Fruit fly (Drosophila melanogaster) whole organism, wandering third instar larva: Measurements from ENCODE around the gene CG10550.
A peak's percentile ranks its signal among the peaks of the same experiment; 100 is the strongest.

ENCODE experiments used
- CG9705 ChIP-seq: fragments of 200-800 bp; sonication (Bioruptor generic); optimal IDR thresholded peaks from 2 replicates; lab custom pipeline; 2018; ENCODE audit warnings: missing biosample characterization, mild to moderate bottlenecking, missing genetic modification characterization
- CrebA ChIP-seq: fragments of 200-800 bp; sonication (Bioruptor generic); optimal IDR thresholded peaks from 2 replicates; lab custom pipeline; 2016; ENCODE audit warnings: missing biosample characterization, mild to moderate bottlenecking, missing genetic modification characterization, borderline replicate concordance
- OdsH ChIP-seq: fragments of 200-800 bp; sonication (Bioruptor generic); optimal IDR thresholded peaks from 2 replicates; lab custom pipeline; 2016; ENCODE audit warnings: missing biosample characterization, mild to moderate bottlenecking, missing genetic modification characterization
- Sp1 ChIP-seq: fragments of 200-800 bp; sonication (Bioruptor generic); optimal IDR thresholded peaks from 3 replicates; lab custom pipeline; 2019; ENCODE audit warnings: missing biosample characterization, mild to moderate bottlenecking, missing genetic modification characterization, moderate library complexity
- Vsx2 ChIP-seq: fragments of 200-300, 225-300 bp; sonication (Bioruptor generic); optimal IDR thresholded peaks from 2 replicates; lab custom pipeline; 2018; ENCODE audit warnings: missing biosample characterization, missing genetic modification characterization; ENCODE audit not compliant: partially characterized antibody
- dsf ChIP-seq: sonication (Bioruptor generic); optimal IDR thresholded peaks from 2 replicates; lab custom pipeline; 2016; ENCODE audit warnings: missing biosample characterization, missing genetic modification characterization, borderline replicate concordance
- foxo ChIP-seq, 2 experiments: fragments of 200-800 bp; sonication (Bioruptor generic); optimal IDR thresholded peaks; 2 replicates in 1 of 2; 3 replicates in 1 of 2; lab custom pipeline; 2016 to 2017; ENCODE audit warnings: missing biosample characterization in 2 of 2, missing genetic modification characterization in 2 of 2
- h ChIP-seq: fragments of 200-800 bp; sonication (Bioruptor generic); optimal IDR thresholded peaks from 3 replicates; lab custom pipeline; 2016; ENCODE audit warnings: missing biosample characterization, mild to moderate bottlenecking, missing genetic modification characterization
- lola ChIP-seq: fragments of >200 bp; optimal IDR thresholded peaks from 2 replicates; lab custom pipeline; 2017; ENCODE audit warnings: missing biosample characterization, missing genetic modification characterization
- pan ChIP-seq: fragments of >200 bp; optimal IDR thresholded peaks from 2 replicates; lab custom pipeline; 2017
- rgr ChIP-seq: fragments of 200-800 bp; sonication (Bioruptor generic); optimal IDR thresholded peaks from 3 replicates; lab custom pipeline; 2016; ENCODE audit warnings: missing biosample characterization, mild to moderate bottlenecking, missing genetic modification characterization
- sv ChIP-seq: fragments of 200-800 bp; sonication (Bioruptor generic); optimal IDR thresholded peaks from 3 replicates; lab custom pipeline; 2016; ENCODE audit warnings: missing biosample characterization, missing genetic modification characterization
- usp ChIP-seq: fragments of >200 bp; optimal IDR thresholded peaks from 2 replicates; lab custom pipeline; 2017; ENCODE audit warnings: missing biosample characterization, missing genetic modification characterization

dm6 chr3R:25258628-25259240 lies 49.5 kb downstream of the CG10550 start, which contains the start of gene CG11857:
- TF ChIP-seq sv (GFP tag; lab: Kevin White, UChicago) (peak; percentile 98), pan (lab: Kevin White, UChicago) (no peak), Vsx2 (GFP tag; lab: Kevin White, UChicago) (no peak), CrebA (GFP tag; lab: Kevin White, UChicago) (no peak), OdsH (GFP tag; lab: Kevin White, UChicago) (peak; percentile 96), usp (GFP tag; lab: Kevin White, UChicago) (no peak), lola (GFP tag; lab: Kevin White, UChicago) (no peak), CG9705 (GFP tag; lab: Kevin White, UChicago) (peak; percentile 95), foxo (GFP tag; optimal IDR thresholded peaks at IDR 0.05; lab: Kevin White, UChicago) (peak; percentile 89 to 98), h (GFP tag; lab: Kevin White, UChicago) (peak; percentile 99), Sp1 (peak; percentile 96), rgr (GFP tag; lab: Kevin White, UChicago) (peak; percentile 98), dsf (peak; percentile 94)
